Worm (Caenorhabditis elegans): Measurements from ENCODE around the gene C15F1.5.

The C15F1.5 gene

DNA sequence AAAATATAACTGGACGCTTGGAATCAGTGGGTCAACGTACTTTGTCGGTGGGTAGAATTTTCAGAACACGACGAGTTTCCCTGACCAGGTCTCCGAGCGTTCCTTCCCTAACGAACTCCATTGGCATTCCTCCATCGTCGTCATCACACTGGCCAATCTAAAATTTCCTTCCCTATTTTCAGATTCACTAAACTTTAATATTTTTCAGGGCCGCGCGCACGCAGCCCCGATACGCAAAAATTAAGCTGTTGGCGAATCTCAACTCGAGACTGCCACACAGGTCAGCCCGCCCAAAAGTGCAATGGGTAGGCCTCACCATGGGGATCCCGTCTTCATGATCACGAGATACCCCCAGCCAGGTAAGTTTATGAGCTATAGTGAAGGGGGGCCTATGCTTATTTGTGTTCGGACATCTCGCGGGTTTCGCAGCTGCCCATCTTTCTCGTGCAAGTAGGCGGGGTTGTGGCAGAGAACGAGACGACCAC, 2.2 kb downstream of the C15F1.5 start (continued):
- no peak for TF ChIP-seq Y75B8A.6 (GFP tag; IDR thresholded peaks at IDR 0.05)
- TF ChIP-seq hif-1 (tag; optimal IDR thresholded peaks at IDR 0.05), result no peak
- TF ChIP-seq unc-62 (GFP tag; optimal IDR thresholded peaks at IDR 0.05 in 1 of 2), result peak in 1 of 2 experiments; percentile 69
- no peak for TF ChIP-seq unc-62 (tag; optimal IDR thresholded peaks at IDR 0.05)
- TF ChIP-seq nhr-10 (tag; optimal IDR thresholded peaks at IDR 0.05), result no peak
- TF ChIP-seq duxl-1 (tag; optimal IDR thresholded peaks at IDR 0.05; ENCODE audit: poor library complexity), result peak; percentile 57
- TF ChIP-seq spr-3 (GFP tag; optimal IDR thresholded peaks at IDR 0.05), result peak; percentile 63
- TF ChIP-seq arid-1 (GFP tag; conservative IDR thresholded peaks at IDR 0.05), result peak; percentile 77
- no peak for TF ChIP-seq ceh-32 (tag; optimal IDR thresholded peaks at IDR 0.05; ENCODE audit: poor library complexity)
- TF ChIP-seq ces-1 (GFP tag; optimal IDR thresholded peaks at IDR 0.05), result no peak
- peak; percentile 42 for TF ChIP-seq dmd-6 (GFP tag; IDR thresholded peaks at IDR 0.05)
- peak; percentile 82 for TF ChIP-seq mes-2 (tag; optimal IDR thresholded peaks at IDR 0.05; ENCODE audit: poor library complexity, severe bottlenecking)
- no peak for TF ChIP-seq madf-9 (GFP tag; conservative IDR thresholded peaks at IDR 0.05)
- peak; percentile 42 to 72 for TF ChIP-seq mdl-1 (tag; optimal IDR thresholded peaks at IDR 0.05)
- TF ChIP-seq R02D3.7 (tag; optimal IDR thresholded peaks at IDR 0.05), result no peak
- TF ChIP-seq snpc-4 (tag; optimal IDR thresholded peaks at IDR 0.05), result peak; percentile 88
- 0 out of 2 replicates have a peak, but pooled peaks have one; percentile 70 for TF ChIP-seq D1046.2 (GFP tag; IDR thresholded peaks at IDR 0.05)
- no peak for TF ChIP-seq nhr-77 (tag; optimal IDR thresholded peaks at IDR 0.05)
- no peak for TF ChIP-seq nhr-11 (tag; optimal IDR thresholded peaks at IDR 0.05)
- TF ChIP-seq zip-11 (GFP tag; IDR thresholded peaks at IDR 0.05), result no peak
- peak; percentile 86 for TF ChIP-seq aha-1 (tag)
- no peak for TF ChIP-seq dmd-9 (GFP tag; IDR thresholded peaks at IDR 0.05)
- TF ChIP-seq nhr-76 (tag; optimal IDR thresholded peaks at IDR 0.05), result no peak
- no peak for TF ChIP-seq ZK337.2 (GFP tag; IDR thresholded peaks at IDR 0.05)
- no peak for TF ChIP-seq pqm-1 (tag; optimal IDR thresholded peaks at IDR 0.05)
- TF ChIP-seq unc-39 (tag; optimal IDR thresholded peaks at IDR 0.05), result no peak
- no peak for TF ChIP-seq Y105C5A.15 (GFP tag; IDR thresholded peaks at IDR 0.05)
- no peak for TF ChIP-seq F26F4.8 (GFP tag; conservative IDR thresholded peaks at IDR 0.05)
- no peak for TF ChIP-seq nhr-237 (tag; optimal IDR thresholded peaks at IDR 0.05)
- no peak for TF ChIP-seq cey-2 (tag; optimal IDR thresholded peaks at IDR 0.05; ENCODE audit: borderline replicate concordance, insufficient read depth)
- TF ChIP-seq madf-5 (GFP tag; IDR thresholded peaks at IDR 0.05), result no peak
- peak; percentile 68 for TF ChIP-seq spr-1 (tag; optimal IDR thresholded peaks at IDR 0.05)
- peak; percentile 82 for TF ChIP-seq F49E8.2 (tag; optimal IDR thresholded peaks at IDR 0.05; ENCODE audit: borderline replicate concordance)
- TF ChIP-seq F44E2.7 (GFP tag; IDR thresholded peaks at IDR 0.05), result no peak
- TF ChIP-seq F10B5.3 (tag; optimal IDR thresholded peaks at IDR 0.05), result peak; percentile 75
- peak; percentile 71 for TF ChIP-seq gei-8 (GFP tag; optimal IDR thresholded peaks at IDR 0.05)
- peak; percentile 98 for TF ChIP-seq ama-1 (optimal IDR thresholded peaks at IDR 0.05)
- peak; percentile 60 to 90 for TF ChIP-seq daf-16 (GFP tag; optimal IDR thresholded peaks at IDR 0.05)
- TF ChIP-seq daf-16 (tag; optimal IDR thresholded peaks at IDR 0.05), result peak; percentile 63
- no peak for TF ChIP-seq egl-27 (tag; optimal IDR thresholded peaks at IDR 0.05)
- no peak for TF ChIP-seq fos-1 (tag; optimal IDR thresholded peaks at IDR 0.05)
- TF ChIP-seq attf-4 (tag; optimal IDR thresholded peaks at IDR 0.05), result no peak
- no peak for TF ChIP-seq lin-15B (tag; optimal IDR thresholded peaks at IDR 0.05)
- TF ChIP-seq T26A8.4 (GFP tag; IDR thresholded peaks at IDR 0.05), result peak; percentile 96
- no peak for TF ChIP-seq ceh-28 (tag; optimal IDR thresholded peaks at IDR 0.05)
- peak; percentile 38 for TF ChIP-seq dpl-1 (GFP tag; optimal IDR thresholded peaks at IDR 0.05)
- TF ChIP-seq hlh-30 (tag; optimal IDR thresholded peaks at IDR 0.05; ENCODE audit: insufficient read depth), result peak; percentile 91
- TF ChIP-seq dve-1 (tag; optimal IDR thresholded peaks at IDR 0.05; ENCODE audit: insufficient read depth), result peak; percentile 81
- 0 out of 2 replicates have a peak, but pooled peaks have one; percentile 5 for TF ChIP-seq lim-7 (GFP tag; IDR thresholded peaks at IDR 0.05)
- no peak for TF ChIP-seq ceh-82 (tag; optimal IDR thresholded peaks at IDR 0.05)
- peak; percentile 55 for TF ChIP-seq nhr-111 (GFP tag; optimal IDR thresholded peaks at IDR 0.05)
- no peak for TF ChIP-seq ztf-11 (tag; optimal IDR thresholded peaks at IDR 0.05)
